Fruit fly (Drosophila melanogaster) whole organism, embryonic: ENCODE results near the gene CG7276.

ENCODE experiments used
- CG10147 ChIP-seq: fragments of 200-800 bp; sonication (Bioruptor generic); optimal IDR thresholded peaks from 2 replicates; lab custom pipeline; 2019; ENCODE audit warnings: missing biosample characterization, mild to moderate bottlenecking, missing genetic modification characterization, moderate library complexity
- CG1024 ChIP-seq: fragments of 200-800 bp; sonication (Bioruptor generic); IDR thresholded peaks from 2 replicates; pipeline ENCODE4 v1.3.6; 2022; ENCODE audit warnings: missing biosample characterization, missing genetic modification characterization
- CG10366 ChIP-seq: fragments of 200-800 bp; sonication (Bioruptor generic); IDR thresholded peaks from 2 replicates; pipeline ENCODE4 v1.3.6; 2022; ENCODE audit warnings: missing biosample characterization, missing genetic modification characterization
- CG11093 ChIP-seq: fragments of 200-800 bp; sonication (Bioruptor generic); IDR thresholded peaks from 3 replicates; pipeline ENCODE4 v1.3.6; 2022; ENCODE audit warnings: missing biosample characterization, missing genetic modification characterization
- CG11398 ChIP-seq: fragments of 200-800 bp; sonication (Bioruptor generic); optimal IDR thresholded peaks from 2 replicates; lab custom pipeline; 2016; ENCODE audit warnings: missing biosample characterization, missing genetic modification characterization
- CG13287 ChIP-seq: fragments of 200-800 bp; sonication (Bioruptor generic); IDR thresholded peaks from 2 replicates; pipeline ENCODE4 v1.3.6; 2022; ENCODE audit warnings: missing biosample characterization, missing genetic modification characterization; ENCODE audit not compliant: partially characterized antibody
- CG13296 ChIP-seq: fragments of 200-800 bp; sonication (Bioruptor generic); optimal IDR thresholded peaks from 3 replicates; lab custom pipeline; 2018; ENCODE audit warnings: missing biosample characterization, mild to moderate bottlenecking, missing genetic modification characterization
- CG14667 ChIP-seq: fragments of 200-800 bp; sonication (Bioruptor generic); IDR thresholded peaks from 2 replicates; pipeline ENCODE4 v1.3.6; 2022; ENCODE audit warnings: missing biosample characterization, missing genetic modification characterization
- CG14860 ChIP-seq: fragments of 200-800 bp; sonication (Bioruptor generic); IDR thresholded peaks from 3 replicates; pipeline ENCODE4 v1.3.6; 2022; ENCODE audit warnings: missing biosample characterization, missing genetic modification characterization; ENCODE audit not compliant: partially characterized antibody
- CG17385 ChIP-seq: fragments of 200-800 bp; sonication (Bioruptor generic); optimal IDR thresholded peaks from 3 replicates; lab custom pipeline; 2018; ENCODE audit warnings: missing biosample characterization, mild to moderate bottlenecking, missing genetic modification characterization
- CG1792 ChIP-seq: fragments of 200-800 bp; sonication (Bioruptor generic); optimal IDR thresholded peaks from 2 replicates; lab custom pipeline; 2016; ENCODE audit warnings: missing biosample characterization, missing genetic modification characterization
- CG2199 ChIP-seq: fragments of 200-800 bp; sonication (Bioruptor generic); IDR thresholded peaks from 3 replicates; pipeline ENCODE4 v1.3.6; 2022; ENCODE audit warnings: missing biosample characterization, missing genetic modification characterization
- CG2678 ChIP-seq: fragments of 200-800 bp; sonication (Bioruptor generic); optimal IDR thresholded peaks from 3 replicates; lab custom pipeline; 2019; ENCODE audit warnings: missing biosample characterization, mild to moderate bottlenecking, missing genetic modification characterization, moderate library complexity
- CG30403 ChIP-seq: fragments of 200-800 bp; sonication (Bioruptor generic); optimal IDR thresholded peaks from 3 replicates; lab custom pipeline; 2016; ENCODE audit warnings: missing biosample characterization, missing genetic modification characterization
- CG3995 ChIP-seq: fragments of 200-800 bp; sonication (Bioruptor generic); optimal IDR thresholded peaks from 3 replicates; lab custom pipeline; 2016; ENCODE audit warnings: missing biosample characterization, missing genetic modification characterization
- CG4282 ChIP-seq: fragments of 200-800 bp; sonication (Bioruptor generic); optimal IDR thresholded peaks from 2 replicates; lab custom pipeline; 2016; ENCODE audit warnings: missing biosample characterization, missing genetic modification characterization
- CG6791 ChIP-seq: fragments of 200-800 bp; sonication (Bioruptor generic); IDR thresholded peaks from 3 replicates; pipeline ENCODE4 v1.3.6; 2022; ENCODE audit warnings: missing biosample characterization, missing genetic modification characterization; ENCODE audit not compliant: partially characterized antibody
- CG7556 ChIP-seq: fragments of 200-800 bp; sonication (Bioruptor generic); optimal IDR thresholded peaks from 2 replicates; lab custom pipeline; 2017; ENCODE audit warnings: missing biosample characterization, mild to moderate bottlenecking, missing genetic modification characterization
- CG7786 ChIP-seq: fragments of 200-800 bp; sonication (Bioruptor generic); optimal IDR thresholded peaks from 2 replicates; lab custom pipeline; 2016; ENCODE audit warnings: missing biosample characterization, missing genetic modification characterization
- CG7987 ChIP-seq: fragments of 200-800 bp; sonication (Bioruptor generic); optimal IDR thresholded peaks from 2 replicates; lab custom pipeline; 2018; ENCODE audit warnings: missing biosample characterization, mild to moderate bottlenecking, missing genetic modification characterization, moderate library complexity
- CG8388 ChIP-seq: fragments of 200-800 bp; sonication (Bioruptor generic); optimal IDR thresholded peaks from 2 replicates; lab custom pipeline; 2019; ENCODE audit warnings: missing biosample characterization, mild to moderate bottlenecking, missing genetic modification characterization, moderate library complexity
- CG9727 ChIP-seq: fragments of 200-800 bp; sonication (Bioruptor generic); optimal IDR thresholded peaks from 3 replicates; lab custom pipeline; 2017; ENCODE audit warnings: missing biosample characterization, mild to moderate bottlenecking, missing genetic modification characterization
- Doc2 ChIP-seq: fragments of 200-800 bp; sonication (Bioruptor generic); IDR thresholded peaks from 2 replicates; pipeline ENCODE4 v1.3.6; 2022; ENCODE audit warnings: missing biosample characterization, missing genetic modification characterization
- Drgx ChIP-seq: fragments of 200-800 bp; sonication (Bioruptor generic); IDR thresholded peaks from 2 replicates; pipeline ENCODE4 v1.3.6; 2022; ENCODE audit warnings: missing biosample characterization, missing genetic modification characterization
- ERR ChIP-seq: fragments of 200-800 bp; sonication (Bioruptor generic); optimal IDR thresholded peaks from 2 replicates; lab custom pipeline; 2016; ENCODE audit warnings: missing biosample characterization, missing genetic modification characterization
- Ets65A ChIP-seq: fragments of 200-800 bp; sonication (Bioruptor generic); peaks from one replicate; lab custom pipeline; 2016; ENCODE audit warnings: missing biosample characterization, missing genetic modification characterization
- Fer2 ChIP-seq: fragments of 200-800 bp; sonication (Bioruptor generic); optimal IDR thresholded peaks from 2 replicates; lab custom pipeline; 2018; ENCODE audit warnings: missing biosample characterization, mild to moderate bottlenecking, missing genetic modification characterization, moderate library complexity
- MBD-R2 ChIP-seq: fragments of 200-800 bp; sonication (Bioruptor generic); IDR thresholded peaks from 2 replicates; pipeline ENCODE4 v1.3.6; 2022; ENCODE audit warnings: missing biosample characterization, missing genetic modification characterization
- Oaz ChIP-seq: fragments of 200-800 bp; sonication (Bioruptor generic); IDR thresholded peaks from 2 replicates; pipeline ENCODE4 v1.3.6; 2022; ENCODE audit warnings: missing biosample characterization, missing genetic modification characterization
- Side ChIP-seq: fragments of 200-800 bp; sonication (Bioruptor generic); optimal IDR thresholded peaks from 2 replicates; lab custom pipeline; 2016; ENCODE audit warnings: missing biosample characterization, missing genetic modification characterization
- Spps ChIP-seq: fragments of 200-800 bp; sonication (Bioruptor generic); optimal IDR thresholded peaks from 2 replicates; lab custom pipeline; 2018; ENCODE audit warnings: missing biosample characterization, mild to moderate bottlenecking, missing genetic modification characterization
- Trl ChIP-seq, 3 experiments: fragments of >200 bp in 2 of 3; fragments of 200-800 bp in 1 of 3; sonication (Bioruptor generic) in 1 of 3; optimal IDR thresholded peaks; 2 replicates in 1 of 3; 3 replicates in 2 of 3; lab custom pipeline; 2016 to 2017; ENCODE audit warnings: missing biosample characterization in 1 of 3, missing genetic modification characterization in 1 of 3
- ab ChIP-seq: fragments of 200-800 bp; sonication (Bioruptor generic); optimal IDR thresholded peaks from 2 replicates; lab custom pipeline; 2016; ENCODE audit warnings: missing biosample characterization, missing genetic modification characterization
- bbx ChIP-seq: fragments of 200-800 bp; sonication (Bioruptor generic); IDR thresholded peaks from 2 replicates; pipeline ENCODE4 v1.3.6; 2022; ENCODE audit warnings: missing biosample characterization, missing genetic modification characterization; ENCODE audit not compliant: partially characterized antibody
- chinmo ChIP-seq: fragments of 200-800 bp; sonication (Bioruptor generic); IDR thresholded peaks from 4 replicates; pipeline ENCODE4 v1.3.6; 2022; ENCODE audit warnings: missing biosample characterization, missing genetic modification characterization; ENCODE audit not compliant: partially characterized antibody
- croc ChIP-seq: fragments of 200-800 bp; sonication (Bioruptor generic); conservative IDR thresholded peaks from 3 replicates; pipeline ENCODE4 v1.3.6; 2022; ENCODE audit warnings: missing biosample characterization, missing genetic modification characterization
- dm ChIP-seq: fragments of 200-800 bp; sonication (Bioruptor generic); optimal IDR thresholded peaks from 3 replicates; lab custom pipeline; 2016; ENCODE audit warnings: missing biosample characterization, missing genetic modification characterization
- fu2 ChIP-seq: fragments of 200-800 bp; sonication (Bioruptor generic); optimal IDR thresholded peaks from 2 replicates; lab custom pipeline; 2016; ENCODE audit warnings: missing biosample characterization, missing genetic modification characterization
- gro ChIP-seq: fragments of 200-800 bp; sonication (Bioruptor generic); optimal IDR thresholded peaks from 2 replicates; lab custom pipeline; 2016; ENCODE audit warnings: missing biosample characterization, missing genetic modification characterization
- ham ChIP-seq: fragments of 200-800 bp; sonication (Bioruptor generic); IDR thresholded peaks from 2 replicates; pipeline ENCODE4 v1.3.6; 2022; ENCODE audit warnings: missing biosample characterization, missing genetic modification characterization
- hth ChIP-seq: fragments of >200 bp; optimal IDR thresholded peaks from 2 replicates; lab custom pipeline; 2017; ENCODE audit warnings: inconsistent platforms
- inv ChIP-seq: fragments of 200-800 bp; sonication (Bioruptor generic); IDR thresholded peaks from 2 replicates; pipeline ENCODE4 v1.3.6; 2022; ENCODE audit warnings: missing biosample characterization, missing genetic modification characterization; ENCODE audit not compliant: partially characterized antibody
- jumu ChIP-seq: fragments of 200-800 bp; sonication (Bioruptor generic); optimal IDR thresholded peaks from 3 replicates; lab custom pipeline; 2016; ENCODE audit warnings: missing biosample characterization, missing genetic modification characterization
- nerfin-2 ChIP-seq: fragments of 200-800 bp; sonication (Bioruptor generic); IDR thresholded peaks from 2 replicates; pipeline ENCODE4 v1.3.6; 2022; ENCODE audit warnings: missing biosample characterization, missing genetic modification characterization; ENCODE audit not compliant: partially characterized antibody
- pnt ChIP-seq: fragments of 200-800 bp; sonication (Bioruptor generic); optimal IDR thresholded peaks from 3 replicates; lab custom pipeline; 2016; ENCODE audit warnings: missing biosample characterization, missing genetic modification characterization
- pum ChIP-seq: fragments of 200-800 bp; sonication (Bioruptor generic); optimal IDR thresholded peaks from 2 replicates; lab custom pipeline; 2016; ENCODE audit warnings: missing biosample characterization, missing genetic modification characterization
- row ChIP-seq: fragments of 200-800 bp; sonication (Bioruptor generic); IDR thresholded peaks from 3 replicates; pipeline ENCODE4 v1.3.6; 2022; ENCODE audit warnings: missing biosample characterization, missing genetic modification characterization
- sima ChIP-seq: fragments of 200-800 bp; sonication (Bioruptor generic); optimal IDR thresholded peaks from 2 replicates; lab custom pipeline; 2016; ENCODE audit warnings: missing biosample characterization, missing genetic modification characterization
- tll ChIP-seq, 2 experiments: fragments of 200-800 bp in 1 of 2; fragments of >200 bp in 1 of 2; sonication (Bioruptor generic) in 1 of 2; optimal IDR thresholded peaks; 2 replicates each; lab custom pipeline; 2017 to 2019; ENCODE audit warnings: missing biosample characterization in 2 of 2, missing genetic modification characterization in 2 of 2, mild to moderate bottlenecking in 1 of 2, moderate library complexity in 1 of 2

CG7276 gene

dm6 chr3L:15533402-15534129 lies 35.6 kb downstream of the CG7276 start (continued):
- TF ChIP-seq inv (no peak), CG6791 (GFP tag; lab: Robert Waterston, UW) (no peak), Drgx (GFP tag; lab: Robert Waterston, UW) (peak; percentile 61; the same call in 1 of the 2 replicates), CG1024 (GFP tag; lab: Robert Waterston, UW) (peak; percentile 49; the same call in 1 of the 2 replicates), Ets65A (GFP tag; lab: Kevin White, UChicago) (peak; percentile 85), CG2199 (0 out of 3 replicates have a peak, but pooled peaks have one; percentile 26), ab (no peak), CG4282 (GFP tag; lab: Kevin White, UChicago) (no peak), croc (no peak; the same call in 2 of the 3 replicates), hth (lab: Kevin White, UChicago) (no peak), Oaz (GFP tag; lab: Robert Waterston, UW) (no peak), CG1792 (GFP tag; lab: Kevin White, UChicago) (peak; percentile 29), CG9727 (GFP tag; lab: Kevin White, UChicago) (no peak), ham (GFP tag; lab: Robert Waterston, UW) (no peak), Doc2 (no peak), bbx (GFP tag; lab: Robert Waterston, UW) (no peak), CG10366 (GFP tag; lab: Robert Waterston, UW) (no peak), CG11093 (0 out of 3 replicates have a peak, but pooled peaks have one; percentile 6), ERR (GFP tag; lab: Kevin White, UChicago) (no peak), CG2678 (tag; lab: Kevin White, UChicago) (peak; percentile 44), CG30403 (peak; percentile 45), dm (GFP tag; lab: Kevin White, UChicago) (no peak), CG7556 (no peak), chinmo (GFP tag; lab: Robert Waterston, UW) (no peak), pnt (GFP tag; lab: Kevin White, UChicago) (peak; percentile 12), Trl (optimal IDR thresholded peaks at IDR 0.05; lab: Kevin White, UChicago) (peak; percentile 11 to 17), Trl (GFP tag; optimal IDR thresholded peaks at IDR 0.05; lab: Kevin White, UChicago) (peak; percentile 56), CG8388 (GFP tag; lab: Kevin White, UChicago) (peak; percentile 20), CG3995 (peak; percentile 23), CG14860 (GFP tag; lab: Robert Waterston, UW) (no peak), CG10147 (no peak), CG17385 (GFP tag; lab: Kevin White, UChicago) (peak; percentile 17), MBD-R2 (GFP tag; lab: Robert Waterston, UW) (no peak; the same call in 1 of the 2 replicates), CG7987 (GFP tag; lab: Kevin White, UChicago) (peak; percentile 31), CG11398 (GFP tag; lab: Kevin White, UChicago) (no peak), tll (GFP tag; optimal IDR thresholded peaks at IDR 0.05; lab: Kevin White, UChicago) (no peak), gro (GFP tag; lab: Kevin White, UChicago) (no peak), jumu (no peak), nerfin-2 (GFP tag; lab: Robert Waterston, UW) (no peak), sima (GFP tag; lab: Kevin White, UChicago) (no peak), CG7786 (GFP tag; lab: Kevin White, UChicago) (peak; percentile 53), CG14667 (no peak), Spps (peak; percentile 34), CG13287 (GFP tag; lab: Robert Waterston, UW) (no peak), CG13296 (GFP tag; lab: Kevin White, UChicago) (no peak), fu2 (no peak), pum (GFP tag; lab: Kevin White, UChicago) (peak; percentile 19), Side (peak; percentile 47), row (GFP tag; lab: Robert Waterston, UW) (no peak; the same call in 1 of the 3 replicates), Fer2 (tag; lab: Kevin White, UChicago) (no peak)
